Fruit fly (Drosophila melanogaster): Measurements from ENCODE around the gene CG3552.
A peak's percentile ranks its signal among the peaks of the same experiment; 100 is the strongest.

CG3552 gene

DNA sequence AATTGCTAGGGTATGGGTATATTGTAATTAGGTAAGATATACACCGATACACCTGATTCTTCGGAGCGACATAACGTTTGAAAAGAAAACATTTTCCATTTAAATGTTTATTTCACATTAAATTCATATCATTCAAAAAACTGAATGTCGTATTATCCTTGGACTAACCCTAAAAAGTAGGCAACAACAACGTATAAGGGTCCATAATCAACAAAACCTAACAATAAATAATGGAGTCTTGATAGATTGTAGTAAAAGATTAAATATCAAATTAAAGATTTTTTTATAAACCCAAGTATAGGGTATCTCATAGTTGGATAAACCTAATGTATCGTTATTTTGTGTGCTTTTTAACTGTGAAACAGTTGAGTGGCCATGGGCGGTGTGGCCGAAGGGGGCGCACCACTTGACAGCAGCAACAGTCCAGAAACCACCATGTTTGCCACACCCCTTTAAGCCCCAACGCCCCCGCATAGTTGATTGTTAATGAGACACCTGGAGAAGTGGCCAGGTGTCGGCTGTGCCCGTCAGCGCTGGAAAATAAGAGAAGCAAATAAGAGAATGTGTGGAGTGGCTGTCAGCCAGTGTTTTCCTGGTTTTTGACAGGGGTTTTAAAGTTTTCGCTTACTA, 12.3 kb downstream of the CG3552 start (continued):
- TF ChIP-seq Eip74EF (GFP tag; optimal IDR thresholded peaks at IDR 0.05) = peak in 1 of 2 experiments; percentile 17
- TF ChIP-seq CG30403 (GFP tag; optimal IDR thresholded peaks at IDR 0.05) = peak; percentile 36

DNA sequence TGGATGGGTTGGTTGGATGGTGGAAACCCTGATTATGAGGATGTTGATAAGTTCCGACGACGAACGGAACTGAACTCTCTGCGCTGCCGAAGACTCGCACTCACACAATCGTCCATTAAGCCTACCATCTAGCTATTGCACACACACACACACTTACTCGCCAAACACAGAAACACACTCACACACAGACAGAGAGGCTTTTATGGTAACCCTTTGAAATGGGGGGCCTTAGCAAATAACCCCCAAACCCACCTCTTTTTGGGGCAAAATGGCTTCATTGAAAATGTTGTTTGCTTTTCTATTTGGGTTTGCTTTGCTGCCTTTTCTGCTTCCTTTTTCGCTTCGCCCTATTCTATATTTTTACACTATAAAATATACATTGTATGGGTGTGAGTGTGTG, 13.0 kb downstream of the CG3552 start:
- TF ChIP-seq CG4404 (GFP tag; IDR thresholded peaks at IDR 0.05) (no peak), CHES-1-like (GFP tag; optimal IDR thresholded peaks at IDR 0.05) (no peak), ftz-f1 (GFP tag; optimal IDR thresholded peaks at IDR 0.05) (no peak), pfk (GFP tag; optimal IDR thresholded peaks at IDR 0.05) (no peak), btn (GFP tag; optimal IDR thresholded peaks at IDR 0.05) (no peak), cg (GFP tag; optimal IDR thresholded peaks at IDR 0.05) (peak; percentile 59), chinmo (GFP tag; IDR thresholded peaks at IDR 0.05; ENCODE audit: partially characterized antibody) (0 out of 4 replicates have a peak, but pooled peaks have one; percentile 38), h (optimal IDR thresholded peaks at IDR 0.05) (no peak), cato (GFP tag; optimal IDR thresholded peaks at IDR 0.05; ENCODE audit: borderline replicate concordance) (no peak), CG13894 (tag; optimal IDR thresholded peaks at IDR 0.05) (peak; percentile 19), CG6272 (GFP tag; IDR thresholded peaks at IDR 0.05) (no peak), Kr (GFP tag; optimal IDR thresholded peaks at IDR 0.05) (peak; percentile 32), CG31224 (GFP tag; IDR thresholded peaks at IDR 0.05) (no peak), slou (GFP tag; optimal IDR thresholded peaks at IDR 0.05) (no peak), abd-A (tag; optimal IDR thresholded peaks at IDR 0.05) (peak; percentile 83), fru (optimal IDR thresholded peaks at IDR 0.05) (no peak), CG16815 (GFP tag; optimal IDR thresholded peaks at IDR 0.05) (no peak), CG7357 (GFP tag; IDR thresholded peaks at IDR 0.05) (no peak), Hmx (GFP tag; optimal IDR thresholded peaks at IDR 0.05) (no peak), Sry-δ (GFP tag; optimal IDR thresholded peaks at IDR 0.05) (no peak), CG14014 (GFP tag; IDR thresholded peaks at IDR 0.05) (no peak), Doc3 (GFP tag; IDR thresholded peaks at IDR 0.05; ENCODE audit: partially characterized antibody) (no peak), CG15601 (tag; optimal IDR thresholded peaks at IDR 0.05) (no peak), Deaf1 (tag; optimal IDR thresholded peaks at IDR 0.05) (peak; percentile 19)

DNA sequence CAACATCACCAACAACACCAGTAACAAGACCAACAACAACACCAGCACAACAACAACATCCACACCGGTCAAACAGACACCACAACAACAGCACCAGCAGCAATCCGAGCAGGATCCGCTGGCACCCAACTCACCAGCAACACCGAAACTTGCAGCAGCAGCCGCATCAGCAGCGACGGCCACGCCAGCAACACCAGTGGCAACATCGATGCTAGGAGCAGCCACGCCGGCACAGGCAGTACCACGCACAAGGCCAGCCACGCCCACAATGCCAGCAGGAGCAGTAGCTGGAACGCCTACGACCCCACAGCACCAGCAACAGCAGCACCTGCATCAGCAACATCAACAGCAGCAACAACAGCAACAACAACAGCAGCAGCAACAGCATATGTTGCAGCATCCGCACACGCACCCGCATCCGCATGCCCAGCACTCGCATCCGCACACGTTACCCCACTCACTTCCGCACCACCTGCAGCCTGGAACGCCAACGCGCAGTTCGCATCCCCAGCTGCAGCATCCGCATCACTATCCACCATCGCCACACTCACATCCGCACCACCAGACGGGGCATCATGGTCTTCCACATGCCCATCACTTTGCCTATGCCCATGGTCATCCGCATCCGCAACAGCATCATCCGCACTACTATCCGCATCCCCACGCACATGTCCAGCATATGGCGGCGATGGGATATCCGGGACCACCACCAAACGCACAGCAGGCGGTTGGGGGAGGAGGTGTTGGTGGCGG, 15.2 kb downstream of the CG3552 start:
- TF ChIP-seq CG4360 (GFP tag; IDR thresholded peaks at IDR 0.05) (peak; percentile 25; the same call in 1 of the 2 replicates), Ets65A (GFP tag) (peak; percentile 93), CG13775 (GFP tag; optimal IDR thresholded peaks at IDR 0.05) (peak; percentile 83), Med (GFP tag) (peak; percentile 53), CG10543 (GFP tag; optimal IDR thresholded peaks at IDR 0.05) (no peak), Dfd (GFP tag; optimal IDR thresholded peaks at IDR 0.05) (peak in 1 of 2 experiments; percentile 90), CG15073 (GFP tag; optimal IDR thresholded peaks at IDR 0.05) (no peak), cg (GFP tag; optimal IDR thresholded peaks at IDR 0.05) (no peak), CG8478 (optimal IDR thresholded peaks at IDR 0.05) (peak; percentile 66)

DNA sequence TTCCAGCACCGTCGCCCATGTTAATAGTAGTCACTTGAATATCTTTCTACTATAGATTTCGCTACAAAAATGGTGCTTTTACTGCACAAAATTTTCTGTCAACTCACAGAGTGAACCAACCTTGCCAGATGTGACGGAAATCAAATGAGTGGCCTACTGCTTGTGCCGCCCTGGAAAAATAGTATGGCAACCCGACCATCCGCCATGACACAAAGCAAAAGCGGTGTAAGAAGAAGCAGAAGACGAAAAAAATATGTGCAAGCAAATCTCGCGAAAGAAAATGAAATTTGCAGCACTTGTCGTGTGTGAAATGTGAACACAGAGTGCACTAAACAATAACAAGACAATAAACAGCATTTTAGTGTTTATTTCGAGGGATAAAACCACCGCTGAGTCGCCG, 20.7 kb downstream of the CG3552 start, which contains the start of the genes Uch-L5 and Jarid2:
Uch-L5 (minus strand) TSS at position 137 of the 400 bp plus-strand sequence.
Jarid2 (plus strand) TSS at position 210 of the 400 bp plus-strand sequence.
- peak; percentile 68 for TF ChIP-seq maf-S (GFP tag; optimal IDR thresholded peaks at IDR 0.05)
- peak; percentile 94 for TF ChIP-seq CHES-1-like (GFP tag; optimal IDR thresholded peaks at IDR 0.05)
- TF ChIP-seq CG30431 (GFP tag; optimal IDR thresholded peaks at IDR 0.05) = no peak
- peak; percentile 48 for TF ChIP-seq CG7271 (tag; optimal IDR thresholded peaks at IDR 0.05)
- TF ChIP-seq CG10274 (GFP tag; optimal IDR thresholded peaks at IDR 0.05) = no peak
- TF ChIP-seq fru (optimal IDR thresholded peaks at IDR 0.05) = no peak
- peak; percentile 62 for TF ChIP-seq Sry-δ (GFP tag; optimal IDR thresholded peaks at IDR 0.05)
- no peak for TF ChIP-seq tup (GFP tag; optimal IDR thresholded peaks at IDR 0.05)
- TF ChIP-seq ttk (GFP tag; IDR thresholded peaks at IDR 0.05) = no peak
- TF ChIP-seq Atf6 (GFP tag; IDR thresholded peaks at IDR 0.05) = no peak
- no peak for TF ChIP-seq CG13775 (GFP tag; optimal IDR thresholded peaks at IDR 0.05)
- TF ChIP-seq CG11696 (GFP tag; IDR thresholded peaks at IDR 0.05) = no peak
- TF ChIP-seq CG1024 (GFP tag; IDR thresholded peaks at IDR 0.05) = no peak
- TF ChIP-seq CG12299 (tag; optimal IDR thresholded peaks at IDR 0.05) = no peak
- TF ChIP-seq zfh1 (GFP tag; IDR thresholded peaks at IDR 0.05) = no peak
- TF ChIP-seq Fer1 (GFP tag; optimal IDR thresholded peaks at IDR 0.05) = peak; percentile 44
- no peak for TF ChIP-seq Asciz (GFP tag; optimal IDR thresholded peaks at IDR 0.05)

All from whole organism, embryonic.